Fruit fly (Drosophila melanogaster): ENCODE measurements around the gene eag.

Gene eag

DNA sequence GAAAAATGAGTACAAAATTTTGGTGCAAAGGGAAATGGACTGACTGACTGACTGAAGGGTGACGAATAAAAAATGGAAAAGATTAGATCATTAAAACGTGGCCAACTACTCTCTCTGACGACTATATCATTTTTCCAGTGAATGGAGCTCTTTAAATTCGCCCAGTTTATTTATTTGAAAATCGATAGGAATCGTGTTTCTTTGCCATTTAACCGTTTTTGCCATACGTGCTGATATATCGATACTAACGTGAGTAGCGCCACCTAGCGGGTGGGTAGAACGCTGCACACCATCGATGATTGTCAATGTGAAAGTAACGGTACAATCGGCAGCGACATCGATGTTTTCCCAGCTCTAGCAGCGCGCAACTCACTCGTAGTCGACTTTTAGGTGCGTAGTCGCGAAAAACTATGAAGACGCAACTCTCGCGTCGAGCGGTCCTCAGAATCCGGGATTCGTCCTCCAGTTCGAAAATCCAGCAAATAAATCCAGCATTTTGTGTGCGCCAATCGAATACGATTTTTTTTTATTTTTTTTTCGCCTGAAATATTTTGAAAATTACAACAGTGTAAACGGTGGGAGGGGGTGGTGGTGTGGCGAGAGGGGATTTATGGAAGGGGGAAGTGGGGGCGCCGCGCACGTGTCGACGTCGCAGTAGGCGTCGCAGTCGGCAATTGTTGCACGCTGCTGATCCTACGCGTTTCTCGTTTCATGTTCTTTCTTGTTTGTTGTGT, at the start of gene eag, which contains the start of gene CG9030:
Gene eag (plus strand): TSS at position 428 of the 734 bp plus-strand sequence.
Gene CG9030 (minus strand): TSS at position 51 of the 734 bp plus-strand sequence.
- no peak for TF ChIP-seq Sox102F (GFP tag; optimal IDR thresholded peaks at IDR 0.05)
- no peak for TF ChIP-seq Smox (GFP tag; optimal IDR thresholded peaks at IDR 0.05)
- no peak for TF ChIP-seq CG11294 (GFP tag; IDR thresholded peaks at IDR 0.05)
- no peak for TF ChIP-seq net (GFP tag; optimal IDR thresholded peaks at IDR 0.05)
- no peak for TF ChIP-seq eg (GFP tag; IDR thresholded peaks at IDR 0.05)
- no peak for TF ChIP-seq ss (GFP tag; optimal IDR thresholded peaks at IDR 0.05)
- no peak for TF ChIP-seq OdsH (GFP tag; optimal IDR thresholded peaks at IDR 0.05)
- TF ChIP-seq dac (GFP tag; optimal IDR thresholded peaks at IDR 0.05): no peak
- no peak for TF ChIP-seq spab (GFP tag; optimal IDR thresholded peaks at IDR 0.05)
- TF ChIP-seq CG6854 (GFP tag; optimal IDR thresholded peaks at IDR 0.05): no peak
- no peak for TF ChIP-seq Hr4 (GFP tag; optimal IDR thresholded peaks at IDR 0.05)
- TF ChIP-seq CG16779 (tag; optimal IDR thresholded peaks at IDR 0.05): no peak
- TF ChIP-seq salr (GFP tag; optimal IDR thresholded peaks at IDR 0.05): no peak
- TF ChIP-seq vri (GFP tag; optimal IDR thresholded peaks at IDR 0.05): no peak

DNA sequence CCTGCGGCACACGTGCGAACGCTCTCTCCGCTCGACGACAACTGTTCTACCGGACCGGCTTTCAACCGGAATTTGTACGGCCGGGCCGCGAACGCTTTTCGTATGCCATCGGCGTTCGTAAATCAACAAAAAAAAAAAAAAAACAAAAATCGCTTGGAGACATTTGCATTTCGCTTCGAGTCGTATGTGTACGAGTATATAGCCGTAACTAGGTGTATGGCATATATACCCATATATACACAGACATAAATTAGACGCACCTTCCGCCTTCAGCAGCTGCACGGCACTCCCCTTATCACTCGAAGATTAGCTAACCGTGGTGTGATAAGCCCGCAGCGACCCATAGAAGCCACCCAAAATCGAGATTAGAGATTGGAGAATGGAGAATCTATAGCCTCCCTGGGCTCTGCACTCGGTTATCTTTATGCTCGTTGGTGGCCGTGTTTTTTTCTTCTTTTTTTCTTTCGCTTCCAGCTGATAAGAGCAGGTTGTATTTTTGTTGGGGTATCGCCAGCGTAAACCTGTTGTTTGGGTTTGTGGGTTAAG, 49.7 kb upstream of the eag start, which contains the start of gene CG9512:
Gene CG9512 (minus strand): TSS at position 51 of the 546 bp plus-strand sequence.
- TF ChIP-seq dsx (GFP tag; optimal IDR thresholded peaks at IDR 0.05; ENCODE audit: poor library complexity, severe bottlenecking) (no peak), svp (GFP tag) (peak; percentile 68), fkh (GFP tag; optimal IDR thresholded peaks at IDR 0.05) (peak; percentile 34), CG32006 (GFP tag; optimal IDR thresholded peaks at IDR 0.05) (no peak), Eip78C (GFP tag) (no peak), salr (GFP tag; optimal IDR thresholded peaks at IDR 0.05) (no peak), lz (GFP tag; optimal IDR thresholded peaks at IDR 0.05) (no peak), Hr4 (GFP tag; optimal IDR thresholded peaks at IDR 0.05) (no peak), Lpt (GFP tag; optimal IDR thresholded peaks at IDR 0.05) (no peak), CG6276 (GFP tag; optimal IDR thresholded peaks at IDR 0.05) (no peak), vri (GFP tag; optimal IDR thresholded peaks at IDR 0.05) (peak; percentile 87), CG1621 (tag; optimal IDR thresholded peaks at IDR 0.05) (no peak), Sox15 (GFP tag; optimal IDR thresholded peaks at IDR 0.05) (no peak), CG7368 (GFP tag; optimal IDR thresholded peaks at IDR 0.05) (no peak), CG31627 (GFP tag; optimal IDR thresholded peaks at IDR 0.05) (no peak), Hr38 (GFP tag; optimal IDR thresholded peaks at IDR 0.05) (no peak), CG3919 (GFP tag; optimal IDR thresholded peaks at IDR 0.05) (no peak), CG8632 (GFP tag; optimal IDR thresholded peaks at IDR 0.05) (no peak)

DNA sequence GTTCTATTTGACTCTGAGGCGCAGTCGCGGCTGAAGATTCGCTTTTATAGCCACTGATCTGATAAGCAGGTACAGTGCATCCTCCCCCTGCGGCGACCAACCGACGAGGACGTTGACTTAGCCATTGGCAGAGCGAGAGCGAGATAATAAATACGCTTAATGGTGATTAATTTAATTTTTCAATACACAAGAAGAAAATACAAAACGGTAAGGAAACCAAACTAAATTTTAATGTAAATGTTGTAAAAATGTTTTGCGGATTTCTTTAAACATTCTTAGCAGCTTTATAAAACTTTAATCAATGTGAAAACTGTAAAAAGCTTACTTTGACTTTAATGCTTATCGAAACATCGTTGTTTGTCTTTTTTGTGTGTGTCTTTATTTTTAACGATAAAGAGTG, 46.2 kb upstream of the eag start:
- peak; percentile 13 for TF ChIP-seq esn (GFP tag; optimal IDR thresholded peaks at IDR 0.05)
- TF ChIP-seq CG11294 (GFP tag; IDR thresholded peaks at IDR 0.05): no peak
- peak; percentile 21 for TF ChIP-seq CG32006 (GFP tag; optimal IDR thresholded peaks at IDR 0.05)
- TF ChIP-seq Ets96B (tag; optimal IDR thresholded peaks at IDR 0.05): no peak
- TF ChIP-seq eg (GFP tag; IDR thresholded peaks at IDR 0.05): no peak
- peak; percentile 18 for TF ChIP-seq Met (GFP tag; optimal IDR thresholded peaks at IDR 0.05)
- TF ChIP-seq Eip78C (GFP tag): peak; percentile 57
- TF ChIP-seq CG16779 (tag; optimal IDR thresholded peaks at IDR 0.05): no peak
- TF ChIP-seq Blimp-1 (GFP tag; optimal IDR thresholded peaks at IDR 0.05): no peak
- no peak for TF ChIP-seq CG6808 (GFP tag; optimal IDR thresholded peaks at IDR 0.05)
- no peak for TF ChIP-seq CG6163 (GFP tag; IDR thresholded peaks at IDR 0.05)
- TF ChIP-seq vri (GFP tag; optimal IDR thresholded peaks at IDR 0.05): no peak
- peak; percentile 22 for TF ChIP-seq Hr39 (GFP tag; optimal IDR thresholded peaks at IDR 0.05)
- TF ChIP-seq svp (GFP tag): peak; percentile 74
